Worm (Caenorhabditis elegans) whole organism, mixed stage, embryonic: ENCODE measurements around the gene nspg-10.

Experiments
- bed-3 ChIP-seq: fragments of 200-800 bp; sonication (Bioruptor generic); optimal IDR thresholded peaks from 3 replicates; lab custom pipeline; 2018; ENCODE audit warnings: mild to moderate bottlenecking, missing genetic modification characterization, moderate library complexity, missing compliant biosample characterization
- blmp-1 ChIP-seq: fragments of 150-350 bp; optimal IDR thresholded peaks from 2 replicates; lab custom pipeline; 2014; ENCODE audit warnings: missing biosample characterization, missing genetic modification characterization
- ceh-39 ChIP-seq: fragments of 150-350 bp; optimal IDR thresholded peaks from 2 replicates; lab custom pipeline; 2014; ENCODE audit warnings: missing biosample characterization, missing genetic modification characterization
- ceh-83 ChIP-seq: fragments of 200-800 bp; sonication (Bioruptor generic); optimal IDR thresholded peaks from 2 replicates; lab custom pipeline; 2018; ENCODE audit warnings: mild to moderate bottlenecking, missing genetic modification characterization, missing compliant biosample characterization
- ces-1 ChIP-seq: fragments of 150-350 bp; optimal IDR thresholded peaks from 2 replicates; lab custom pipeline; 2014; ENCODE audit warnings: missing biosample characterization, missing genetic modification reagents, missing genetic modification characterization
- cnd-1 ChIP-seq: fragments of 200-800 bp; sonication (Bioruptor generic); optimal IDR thresholded peaks from 2 replicates; lab custom pipeline; 2018; ENCODE audit warnings: mild to moderate bottlenecking, missing genetic modification characterization, missing compliant biosample characterization
- elt-1 ChIP-seq: sonication (generic microtip); optimal IDR thresholded peaks from 2 replicates; lab custom pipeline; 2017; ENCODE audit warnings: missing genetic modification characterization, mild to moderate bottlenecking, missing compliant biosample characterization, antibody characterized with exemption, moderate library complexity, borderline replicate concordance; ENCODE audit not compliant: insufficient read depth
- flh-1 ChIP-seq: fragments of 200-800 bp; sonication (Bioruptor generic); optimal IDR thresholded peaks from 2 replicates; lab custom pipeline; 2018; ENCODE audit warnings: mild to moderate bottlenecking, missing genetic modification characterization, moderate library complexity, missing compliant biosample characterization
- ham-2 ChIP-seq: fragments of 200-800 bp; sonication (Bioruptor generic); optimal IDR thresholded peaks from 2 replicates; lab custom pipeline; 2018; ENCODE audit warnings: mild to moderate bottlenecking, missing genetic modification characterization, missing compliant biosample characterization
- hlh-1 ChIP-seq: fragments of 150-350 bp; optimal IDR thresholded peaks from 2 replicates; lab custom pipeline; 2014; ENCODE audit warnings: missing biosample characterization, missing genetic modification reagents, missing genetic modification characterization
- lin-13 ChIP-seq: fragments of 150-350 bp; optimal IDR thresholded peaks from 2 replicates; lab custom pipeline; 2014; ENCODE audit warnings: missing biosample characterization, missing genetic modification characterization
- lin-32 ChIP-seq: fragments of 200-800 bp; sonication (Bioruptor generic); optimal IDR thresholded peaks from 2 replicates; lab custom pipeline; 2018; ENCODE audit warnings: mild to moderate bottlenecking, missing genetic modification characterization, missing compliant biosample characterization
- lsy-2 ChIP-seq: fragments of 150-350 bp; optimal IDR thresholded peaks from 2 replicates; lab custom pipeline; 2014; ENCODE audit warnings: missing biosample characterization, missing genetic modification characterization
- mab-5 ChIP-seq: fragments of 150-350 bp; optimal IDR thresholded peaks from 2 replicates; lab custom pipeline; 2014; ENCODE audit warnings: missing biosample characterization, missing genetic modification characterization
- mep-1 ChIP-seq: fragments of 150-350 bp; optimal IDR thresholded peaks from 2 replicates; lab custom pipeline; 2017; ENCODE audit warnings: missing biosample characterization, missing genetic modification reagents, missing genetic modification characterization, inconsistent platforms
- mls-2 ChIP-seq: sonication (generic microtip); optimal IDR thresholded peaks from 2 replicates; lab custom pipeline; 2016; ENCODE audit warnings: mild to moderate bottlenecking, missing genetic modification characterization, moderate library complexity, missing compliant biosample characterization
- nhr-12 ChIP-seq: fragments of 150-350 bp; optimal IDR thresholded peaks from 2 replicates; lab custom pipeline; 2014; ENCODE audit warnings: missing biosample characterization, missing genetic modification characterization
- nhr-237 ChIP-seq: fragments of 150-350 bp; optimal IDR thresholded peaks from 2 replicates; lab custom pipeline; 2014; ENCODE audit warnings: missing biosample characterization, missing genetic modification characterization
- nhr-28 ChIP-seq: fragments of 150-350 bp; optimal IDR thresholded peaks from 2 replicates; lab custom pipeline; 2014; ENCODE audit warnings: missing biosample characterization, missing genetic modification characterization
- nhr-76 ChIP-seq: sonication (generic microtip); optimal IDR thresholded peaks from 2 replicates; lab custom pipeline; 2017; ENCODE audit warnings: missing biosample characterization, missing genetic modification characterization
- pha-4 ChIP-seq: fragments of 150-350 bp; optimal IDR thresholded peaks from 2 replicates; lab custom pipeline; 2018; ENCODE audit warnings: missing biosample characterization, missing genetic modification reagents, missing genetic modification characterization
- sem-2 ChIP-seq: fragments of 200-800 bp; sonication (Bioruptor generic); optimal IDR thresholded peaks from 2 replicates; lab custom pipeline; 2018; ENCODE audit warnings: mild to moderate bottlenecking, missing genetic modification characterization, missing compliant biosample characterization
- snpc-4 ChIP-seq: fragments of 150-350 bp; optimal IDR thresholded peaks from 2 replicates; lab custom pipeline; 2014; ENCODE audit warnings: missing biosample characterization, missing genetic modification characterization
- sptf-1 ChIP-seq: sonication (generic microtip); optimal IDR thresholded peaks from 2 replicates; lab custom pipeline; 2017; ENCODE audit warnings: mild to moderate bottlenecking, missing genetic modification characterization, moderate library complexity, missing compliant biosample characterization
- unc-120 ChIP-seq: sonication (generic microtip); optimal IDR thresholded peaks from 2 replicates; lab custom pipeline; 2017; ENCODE audit warnings: missing genetic modification characterization, missing compliant biosample characterization; ENCODE audit not compliant: poor library complexity, severe bottlenecking
- unc-39 ChIP-seq: fragments of 150-350 bp; optimal IDR thresholded peaks from 2 replicates; lab custom pipeline; 2014; ENCODE audit warnings: missing biosample characterization, missing genetic modification characterization
- unc-62 ChIP-seq: fragments of 150-350 bp; optimal IDR thresholded peaks from 2 replicates; lab custom pipeline; 2014; ENCODE audit warnings: missing biosample characterization, missing genetic modification reagents, missing genetic modification characterization
- zip-8 ChIP-seq: fragments of 150-350 bp; optimal IDR thresholded peaks from 2 replicates; lab custom pipeline; 2014; ENCODE audit warnings: missing biosample characterization, missing genetic modification characterization

Gene nspg-10

DNA sequence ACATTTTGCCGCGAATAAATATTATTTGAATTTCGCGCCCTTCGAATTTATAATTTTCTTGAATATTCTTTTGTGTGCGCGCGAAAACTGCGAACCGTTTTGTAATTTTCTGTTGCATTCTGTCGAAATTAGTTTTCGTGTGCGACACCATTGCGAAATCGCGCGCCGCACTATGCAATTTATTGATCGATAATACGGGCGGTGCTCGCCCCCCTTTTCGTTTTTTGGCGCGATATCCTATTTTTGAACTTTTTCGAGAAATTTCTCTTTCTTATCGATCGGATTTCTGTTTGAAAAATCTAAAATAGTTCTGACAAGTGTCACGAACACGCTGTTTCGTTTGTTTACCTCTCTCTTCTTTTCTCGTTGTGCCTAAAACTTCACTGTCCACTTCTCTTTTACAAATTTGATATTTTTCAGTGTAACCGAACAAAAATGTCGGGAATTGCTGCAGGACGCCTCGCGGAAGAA is 45.1 kb downstream of the nspg-10 start, which contains the start of gene ubc-9 (continued):
- TF ChIP-seq mab-5 (tag; lab: Kevin White, UChicago): no peak
- no peak for TF ChIP-seq ceh-83 (GFP tag; lab: Kevin White, UChicago)
- no peak for TF ChIP-seq nhr-76

ce11 chrIV:4652365-4652844 is 46.8 kb downstream of the nspg-10 start, which contains the start of gene F29B9.5:
TSS of gene F29B9.5 (plus strand) at chrIV:4652415.
- TF ChIP-seq nhr-28 (tag; lab: Kevin White, UChicago) (no peak), ham-2 (GFP tag; lab: Kevin White, UChicago) (no peak), sem-2 (GFP tag; lab: Kevin White, UChicago) (no peak), elt-1 (tag; lab: Kevin White, UChicago) (no peak), blmp-1 (no peak), unc-120 (tag; lab: Kevin White, UChicago) (no peak), nhr-76 (no peak), lin-13 (tag; lab: Kevin White, UChicago) (no peak), zip-8 (tag; lab: Kevin White, UChicago) (no peak), bed-3 (GFP tag; lab: Kevin White, UChicago) (no peak), mls-2 (tag; lab: Kevin White, UChicago) (no peak), nhr-12 (tag; lab: Kevin White, UChicago) (no peak), nhr-237 (tag; lab: Kevin White, UChicago) (no peak), pha-4 (tag; lab: Kevin White, UChicago) (no peak), ceh-83 (GFP tag; lab: Kevin White, UChicago) (no peak)

ce11 chrIV:4652962-4653361 is 47.4 kb downstream of the nspg-10 start, which contains the start of gene psr-1:
TSS of gene psr-1 (plus strand) at chrIV:4653262.
- TF ChIP-seq mab-5 (tag; lab: Kevin White, UChicago) (no peak), nhr-12 (tag; lab: Kevin White, UChicago) (no peak), unc-120 (tag; lab: Kevin White, UChicago) (no peak), elt-1 (tag; lab: Kevin White, UChicago) (no peak), cnd-1 (tag; lab: Kevin White, UChicago) (no peak), nhr-76 (no peak), ceh-39 (tag; lab: Kevin White, UChicago) (no peak), lin-13 (tag; lab: Kevin White, UChicago) (no peak), ces-1 (GFP tag; lab: Kevin White, UChicago) (no peak), nhr-237 (tag; lab: Kevin White, UChicago) (no peak), blmp-1 (no peak), nhr-28 (tag; lab: Kevin White, UChicago) (no peak), lsy-2 (tag; lab: Kevin White, UChicago) (no peak), zip-8 (tag; lab: Kevin White, UChicago) (no peak), pha-4 (tag; lab: Kevin White, UChicago) (no peak)

ce11 chrIV:4653708-4654107 is 48.1 kb downstream of the nspg-10 start:
- TF ChIP-seq hlh-1 (tag; lab: Kevin White, UChicago) (no peak), ceh-39 (tag; lab: Kevin White, UChicago) (no peak), ham-2 (GFP tag; lab: Kevin White, UChicago) (no peak), unc-62 (no peak), sptf-1 (tag; lab: Kevin White, UChicago) (no peak), lsy-2 (tag; lab: Kevin White, UChicago) (no peak), flh-1 (GFP tag; lab: Kevin White, UChicago) (no peak), snpc-4 (tag; lab: Kevin White, UChicago) (no peak), unc-39 (tag; lab: Kevin White, UChicago) (no peak)

DNA sequence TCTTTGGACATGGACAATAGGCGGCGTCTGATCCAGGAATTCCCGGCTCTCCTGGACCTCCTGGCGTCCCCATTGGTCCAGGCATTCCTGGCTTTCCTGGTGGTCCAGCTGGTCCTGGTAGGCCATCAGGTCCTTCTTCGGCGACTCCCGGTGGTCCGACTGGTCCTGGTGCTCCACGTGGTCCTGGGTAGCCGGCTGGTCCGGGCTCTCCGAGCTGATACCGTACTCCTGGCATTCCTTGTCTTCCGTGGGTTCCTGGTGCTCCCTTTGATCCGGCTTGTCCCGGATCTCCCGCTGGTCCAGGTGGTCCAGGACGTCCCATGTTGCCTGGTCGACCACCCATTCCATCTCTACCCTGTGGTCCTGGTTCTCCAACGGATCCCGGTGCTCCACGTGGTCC is 50.4 kb downstream of the nspg-10 start:
- no peak for TF ChIP-seq lin-32 (GFP tag; lab: Kevin White, UChicago)
- no peak for TF ChIP-seq nhr-28 (tag; lab: Kevin White, UChicago)
- no peak for TF ChIP-seq nhr-76
- TF ChIP-seq ceh-83 (GFP tag; lab: Kevin White, UChicago): no peak
- TF ChIP-seq unc-62: no peak
- TF ChIP-seq unc-120 (tag; lab: Kevin White, UChicago): no peak
- TF ChIP-seq elt-1 (tag; lab: Kevin White, UChicago): no peak
- no peak for TF ChIP-seq sem-2 (GFP tag; lab: Kevin White, UChicago)
- no peak for TF ChIP-seq mep-1 (tag; lab: Kevin White, UChicago)
- TF ChIP-seq unc-39 (tag; lab: Kevin White, UChicago): no peak
- TF ChIP-seq nhr-12 (tag; lab: Kevin White, UChicago): no peak
- no peak for TF ChIP-seq mab-5 (tag; lab: Kevin White, UChicago)
